Worm (Caenorhabditis elegans) whole organism, L3 larva: ENCODE data around the gene srd-70.

Source experiments
- R02D3.7 ChIP-seq: fragments of 150-350 bp; optimal IDR thresholded peaks from 2 replicates; lab custom pipeline; 2014; ENCODE audit warnings: missing biosample characterization, missing genetic modification characterization
- aly-2 ChIP-seq: fragments of 150-350 bp; optimal IDR thresholded peaks from 2 replicates; lab custom pipeline; 2014; ENCODE audit warnings: missing biosample characterization, missing genetic modification characterization
- ama-1 ChIP-seq: fragments of 150-350 bp; optimal IDR thresholded peaks from 2 replicates; lab custom pipeline; 2018
- ceh-16 ChIP-seq: sonication (generic microtip); optimal IDR thresholded peaks from 2 replicates; lab custom pipeline; 2017; ENCODE audit warnings: missing biosample characterization, missing genetic modification characterization
- ceh-28 ChIP-seq: fragments of 150-350 bp; optimal IDR thresholded peaks from 2 replicates; lab custom pipeline; 2014; ENCODE audit warnings: missing biosample characterization, missing genetic modification reagents, missing genetic modification characterization
- ceh-82 ChIP-seq: fragments of 150-350 bp; optimal IDR thresholded peaks from 2 replicates; lab custom pipeline; 2014; ENCODE audit warnings: missing biosample characterization, missing genetic modification characterization
- ceh-9 ChIP-seq: sonication (generic microtip); optimal IDR thresholded peaks from 2 replicates; lab custom pipeline; 2018; ENCODE audit warnings: missing biosample characterization, missing genetic modification characterization
- egl-5 ChIP-seq: fragments of 150-350 bp; optimal IDR thresholded peaks from 2 replicates; lab custom pipeline; 2017; ENCODE audit warnings: missing biosample characterization, missing genetic modification reagents, missing genetic modification characterization, inconsistent platforms
- elt-1 ChIP-seq: fragments of 150-350 bp; optimal IDR thresholded peaks from 2 replicates; lab custom pipeline; 2014; ENCODE audit warnings: missing biosample characterization, missing genetic modification characterization
- elt-2 ChIP-seq: sonication (generic microtip); optimal IDR thresholded peaks from 2 replicates; lab custom pipeline; 2016; ENCODE audit warnings: missing genetic modification reagents, mild to moderate bottlenecking, missing genetic modification characterization, missing compliant biosample characterization
- elt-3 ChIP-seq, 3 experiments: fragments of 150-350 bp in 1 of 3; sonication (generic microtip) in 2 of 3; optimal IDR thresholded peaks; 2 replicates in 2 of 3; 4 replicates in 1 of 3; lab custom pipeline; 2014 to 2017; ENCODE audit warnings: missing biosample characterization in 3 of 3, missing genetic modification characterization in 3 of 3
- eor-1 ChIP-seq, 2 experiments: fragments of 150-350 bp; optimal IDR thresholded peaks; 2 replicates each; lab custom pipeline; 2014 to 2018; ENCODE audit warnings: missing biosample characterization in 2 of 2, missing genetic modification characterization in 2 of 2
- fkh-10 ChIP-seq: sonication (generic microtip); optimal IDR thresholded peaks from 2 replicates; lab custom pipeline; 2017; ENCODE audit warnings: missing biosample characterization, missing genetic modification reagents, missing genetic modification characterization
- fkh-2 ChIP-seq: fragments of 150-350 bp; optimal IDR thresholded peaks from 2 replicates; lab custom pipeline; 2014; ENCODE audit warnings: missing biosample characterization, missing genetic modification reagents, missing genetic modification characterization
- fos-1 ChIP-seq: fragments of 150-350 bp; optimal IDR thresholded peaks from 2 replicates; lab custom pipeline; 2014; ENCODE audit warnings: missing biosample characterization, missing genetic modification characterization
- jun-1 ChIP-seq: fragments of 150-350 bp; optimal IDR thresholded peaks from 2 replicates; lab custom pipeline; 2014; ENCODE audit warnings: missing biosample characterization, missing genetic modification reagents, missing genetic modification characterization
- lin-39 ChIP-seq: fragments of 150-350 bp; optimal IDR thresholded peaks from 2 replicates; lab custom pipeline; 2018; ENCODE audit warnings: missing biosample characterization, missing genetic modification reagents, missing genetic modification characterization
- lsy-12 ChIP-seq: sonication (generic microtip); optimal IDR thresholded peaks from 2 replicates; lab custom pipeline; 2016; ENCODE audit warnings: mild to moderate bottlenecking, missing genetic modification characterization, missing compliant biosample characterization
- mdl-1 ChIP-seq: fragments of 150-350 bp; optimal IDR thresholded peaks from 2 replicates; lab custom pipeline; 2014; ENCODE audit warnings: missing biosample characterization, missing genetic modification characterization
- mml-1 ChIP-seq: fragments of 150-350 bp; sonication (generic microtip); optimal IDR thresholded peaks from 3 replicates; lab custom pipeline; 2014; ENCODE audit warnings: missing biosample characterization, missing genetic modification characterization
- nfya-1 ChIP-seq: sonication (generic microtip); optimal IDR thresholded peaks from 2 replicates; lab custom pipeline; 2017; ENCODE audit warnings: missing genetic modification characterization, mild to moderate bottlenecking, missing compliant biosample characterization, antibody characterized with exemption, moderate library complexity; ENCODE audit not compliant: insufficient read depth
- nhr-12 ChIP-seq: fragments of 150-350 bp; optimal IDR thresholded peaks from 2 replicates; lab custom pipeline; 2014; ENCODE audit warnings: missing biosample characterization, missing genetic modification characterization
- nhr-23 ChIP-seq: fragments of 150-350 bp; optimal IDR thresholded peaks from 2 replicates; lab custom pipeline; 2014; ENCODE audit warnings: missing biosample characterization, missing genetic modification reagents, missing genetic modification characterization
- nhr-237 ChIP-seq: fragments of 150-350 bp; optimal IDR thresholded peaks from 2 replicates; lab custom pipeline; 2014; ENCODE audit warnings: missing biosample characterization, missing genetic modification characterization
- nhr-25 ChIP-seq: sonication (generic microtip); optimal IDR thresholded peaks from 2 replicates; lab custom pipeline; 2017; ENCODE audit warnings: missing biosample characterization, missing genetic modification characterization
- nhr-28 ChIP-seq: fragments of 150-350 bp; optimal IDR thresholded peaks from 2 replicates; lab custom pipeline; 2014; ENCODE audit warnings: missing biosample characterization, missing genetic modification characterization
- nhr-43 ChIP-seq: sonication (generic microtip); optimal IDR thresholded peaks from 2 replicates; lab custom pipeline; 2016; ENCODE audit warnings: mild to moderate bottlenecking, missing genetic modification characterization, missing compliant biosample characterization; ENCODE audit not compliant: poor library complexity, severe bottlenecking
- nhr-76 ChIP-seq: fragments of 150-350 bp; sonication (generic microtip); optimal IDR thresholded peaks from 5 replicates; lab custom pipeline; 2014; ENCODE audit warnings: missing biosample characterization, missing genetic modification characterization
- nhr-77 ChIP-seq: fragments of 150-350 bp; optimal IDR thresholded peaks from 2 replicates; lab custom pipeline; 2014; ENCODE audit warnings: missing biosample characterization, missing genetic modification characterization
- pha-4 ChIP-seq: fragments of 150-350 bp; optimal IDR thresholded peaks from 2 replicates; lab custom pipeline; 2014; ENCODE audit warnings: missing biosample characterization, missing genetic modification reagents, missing genetic modification characterization
- pqm-1 ChIP-seq: fragments of 150-350 bp; optimal IDR thresholded peaks from 2 replicates; lab custom pipeline; 2017; ENCODE audit warnings: missing biosample characterization, missing genetic modification characterization, inconsistent platforms
- sea-2 ChIP-seq: fragments of 150-350 bp; sonication (generic microtip); optimal IDR thresholded peaks from 4 replicates; lab custom pipeline; 2014; ENCODE audit warnings: missing biosample characterization, missing genetic modification reagents, missing genetic modification characterization
- snpc-4 ChIP-seq: fragments of 150-350 bp; optimal IDR thresholded peaks from 2 replicates; lab custom pipeline; 2014; ENCODE audit warnings: missing biosample characterization, missing genetic modification characterization
- tbx-2 ChIP-seq: sonication (generic microtip); optimal IDR thresholded peaks from 2 replicates; lab custom pipeline; 2016; ENCODE audit warnings: mild to moderate bottlenecking, missing genetic modification characterization, missing compliant biosample characterization
- unc-39 ChIP-seq: sonication (generic microtip); optimal IDR thresholded peaks from 4 replicates; lab custom pipeline; 2017; ENCODE audit warnings: missing biosample characterization, missing genetic modification characterization
- unc-62 ChIP-seq: fragments of 150-350 bp; sonication (generic microtip); optimal IDR thresholded peaks from 4 replicates; lab custom pipeline; 2014; ENCODE audit warnings: missing biosample characterization, missing genetic modification reagents, missing genetic modification characterization
- ztf-11 ChIP-seq: fragments of 150-350 bp; optimal IDR thresholded peaks from 2 replicates; lab custom pipeline; 2014; ENCODE audit warnings: missing biosample characterization, missing genetic modification characterization
- ztf-4 ChIP-seq: fragments of 150-350 bp; optimal IDR thresholded peaks from 2 replicates; lab custom pipeline; 2014; ENCODE audit warnings: missing biosample characterization, missing genetic modification characterization

Gene srd-70

DNA sequence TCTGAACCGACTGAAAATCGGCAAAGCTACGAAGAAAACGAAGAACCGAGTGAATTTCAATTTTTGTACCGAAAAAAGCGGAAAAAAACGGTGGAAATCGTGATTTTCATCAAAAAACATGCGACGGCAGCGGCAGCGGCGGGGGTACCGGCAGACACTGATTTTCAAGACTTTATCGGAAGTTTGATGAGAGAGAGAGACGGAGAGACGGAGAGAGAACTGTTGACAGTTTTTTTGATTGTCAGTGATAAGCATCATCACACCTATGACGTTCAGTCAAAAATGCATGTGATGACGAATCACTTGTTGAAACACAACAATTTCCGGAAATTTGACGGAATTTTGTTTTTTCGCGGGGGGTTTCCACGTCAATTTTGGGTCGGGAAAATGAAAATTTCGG is 40.5 kb upstream of the srd-70 start:
- no peak for TF ChIP-seq nhr-76 (tag; lab: Kevin White, UChicago)
- no peak for TF ChIP-seq mdl-1 (tag; lab: Kevin White, UChicago)
- no peak for TF ChIP-seq fkh-2 (tag; lab: Kevin White, UChicago)
- TF ChIP-seq aly-2 (tag; lab: Kevin White, UChicago) = no peak
- peak; percentile 23 for TF ChIP-seq nhr-43 (tag; lab: Kevin White, UChicago)
- TF ChIP-seq pqm-1 (tag; lab: Kevin White, UChicago) = peak; percentile 85
- TF ChIP-seq elt-1 (tag; lab: Kevin White, UChicago) = no peak
- no peak for TF ChIP-seq ztf-4
- TF ChIP-seq tbx-2 = no peak
- TF ChIP-seq ztf-11 = no peak
- no peak for TF ChIP-seq nhr-25 (tag; lab: Kevin White, UChicago)
- no peak for TF ChIP-seq egl-5 (tag; lab: Kevin White, UChicago)
- no peak for TF ChIP-seq ceh-82 (tag; lab: Kevin White, UChicago)
- no peak for TF ChIP-seq elt-3 (tag; optimal IDR thresholded peaks at IDR 0.05; lab: Kevin White, UChicago)
- peak; percentile 32 for TF ChIP-seq ama-1 (lab: Kevin White, UChicago)
- peak; percentile 92 for TF ChIP-seq elt-2 (tag; lab: Kevin White, UChicago)
- TF ChIP-seq nhr-77 (tag; lab: Kevin White, UChicago) = no peak
- TF ChIP-seq nhr-237 (tag; lab: Kevin White, UChicago) = no peak
- TF ChIP-seq pha-4 (tag; lab: Kevin White, UChicago) = peak; percentile 41
- TF ChIP-seq eor-1 (tag; optimal IDR thresholded peaks at IDR 0.05; lab: Kevin White, UChicago) = no peak
- no peak for TF ChIP-seq snpc-4
- TF ChIP-seq unc-39 (tag; lab: Kevin White, UChicago) = no peak
- no peak for TF ChIP-seq lin-39 (tag; lab: Kevin White, UChicago)
- TF ChIP-seq ceh-28 = no peak
- no peak for TF ChIP-seq fos-1 (tag; lab: Kevin White, UChicago)
- no peak for TF ChIP-seq sea-2 (GFP tag; lab: Kevin White, UChicago)
- peak; percentile 73 for TF ChIP-seq jun-1
- TF ChIP-seq lsy-12 (tag; lab: Kevin White, UChicago) = no peak

DNA sequence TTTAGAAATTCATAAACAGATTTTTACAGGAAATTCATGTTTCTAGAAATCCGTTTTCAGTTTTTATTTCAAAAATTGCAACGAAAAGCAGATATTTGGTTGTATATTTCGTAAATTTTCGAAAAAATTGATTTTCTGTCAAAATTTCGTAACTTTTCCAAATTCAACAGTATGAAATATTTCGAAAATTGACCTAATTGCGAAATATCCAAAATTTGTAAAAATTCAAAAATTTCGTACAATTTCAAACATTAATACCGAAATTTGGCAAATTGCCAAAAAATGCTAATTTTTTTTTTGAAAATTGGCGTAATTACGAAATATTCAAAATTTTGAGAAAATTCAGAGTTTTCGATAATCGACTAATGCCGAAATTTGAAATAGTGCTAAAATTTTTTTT is 40.0 kb upstream of the srd-70 start:
- TF ChIP-seq elt-2 (tag; lab: Kevin White, UChicago) (no peak), ama-1 (lab: Kevin White, UChicago) (no peak), R02D3.7 (tag; lab: Kevin White, UChicago) (no peak), ztf-11 (no peak), elt-1 (tag; lab: Kevin White, UChicago) (no peak), nhr-237 (tag; lab: Kevin White, UChicago) (no peak), unc-39 (tag; lab: Kevin White, UChicago) (no peak), nhr-12 (tag; lab: Kevin White, UChicago) (no peak), nhr-28 (tag; lab: Kevin White, UChicago) (no peak), snpc-4 (no peak), nhr-76 (tag; lab: Kevin White, UChicago) (no peak), nhr-25 (tag; lab: Kevin White, UChicago) (no peak), ztf-4 (no peak), ceh-16 (no peak)

DNA sequence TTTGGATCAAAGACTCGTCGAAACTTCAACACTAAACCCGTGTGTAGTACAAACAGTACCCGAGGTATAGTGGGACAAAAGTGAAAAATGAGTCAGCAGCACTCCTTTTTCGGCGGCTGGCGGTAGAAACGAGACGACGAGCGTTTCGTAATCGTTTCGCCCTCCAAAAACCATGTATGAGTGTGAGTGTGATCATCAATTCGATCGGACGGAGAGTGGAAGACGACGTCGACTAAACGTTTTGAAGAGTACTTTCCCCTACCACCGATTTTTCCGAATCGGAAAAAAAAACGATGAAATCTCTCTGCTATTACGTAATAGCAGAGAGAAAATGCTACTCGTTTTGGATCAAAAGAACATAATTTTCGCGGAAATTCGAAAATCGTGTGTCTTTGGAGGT is 38.5 kb upstream of the srd-70 start:
- TF ChIP-seq nhr-25 (tag; lab: Kevin White, UChicago) (peak; percentile 73), fkh-10 (GFP tag; lab: Kevin White, UChicago) (no peak), mml-1 (no peak), ama-1 (lab: Kevin White, UChicago) (peak; percentile 51), unc-62 (no peak), nhr-23 (tag; lab: Kevin White, UChicago) (peak; percentile 61)

ce11 chrV:20416335-20416734 is 37.6 kb upstream of the srd-70 start:
- TF ChIP-seq nhr-12 (tag; lab: Kevin White, UChicago) (no peak), ama-1 (lab: Kevin White, UChicago) (peak; percentile 10)

- TF ChIP-seq egl-5 (tag; lab: Kevin White, UChicago) (no peak), aly-2 (tag; lab: Kevin White, UChicago) (no peak), fkh-2 (tag; lab: Kevin White, UChicago) (no peak), nfya-1 (tag; lab: Kevin White, UChicago) (no peak), lin-39 (tag; lab: Kevin White, UChicago) (peak; percentile 28), sea-2 (GFP tag; lab: Kevin White, UChicago) (no peak), elt-2 (tag; lab: Kevin White, UChicago) (peak; percentile 63), mdl-1 (tag; lab: Kevin White, UChicago) (no peak), R02D3.7 (tag; lab: Kevin White, UChicago) (no peak), ceh-28 (no peak), jun-1 (peak; percentile 25), pha-4 (tag; lab: Kevin White, UChicago) (peak; percentile 36), ceh-9 (tag; lab: Kevin White, UChicago) (no peak)
Observed at ce11 chrV:20416790-20417189, 37.1 kb upstream of the srd-70 start.
